Worm (Caenorhabditis elegans) whole organism, midembryonic: ENCODE measurements around the gene C39D10.1.

Source experiments
- T22C8.4 ChIP-seq: fragments of 200-800 bp; sonication (Bioruptor generic); IDR thresholded peaks from 2 replicates; pipeline ENCODE4 v1.3.6; 2022; ENCODE audit warnings: missing genetic modification characterization, missing compliant biosample characterization
- cog-1 ChIP-seq: sonication (generic microtip); optimal IDR thresholded peaks from 2 replicates; lab custom pipeline; 2016; ENCODE audit warnings: missing genetic modification characterization, missing compliant biosample characterization
- flt-1 ChIP-seq: fragments of 200-800 bp; sonication (Bioruptor generic); IDR thresholded peaks from 2 replicates; pipeline ENCODE4 v1.3.6; 2022; ENCODE audit warnings: missing genetic modification characterization, missing compliant biosample characterization
- klf-2 ChIP-seq: fragments of 200-800 bp; sonication (Bioruptor generic); conservative IDR thresholded peaks from 2 replicates; pipeline ENCODE4 v1.3.6; 2022; ENCODE audit warnings: missing genetic modification reagents, missing genetic modification characterization, missing compliant biosample characterization
- med-1 ChIP-seq: sonication (generic microtip); optimal IDR thresholded peaks from 2 replicates; lab custom pipeline; 2017; ENCODE audit warnings: missing genetic modification characterization, mild to moderate bottlenecking, missing compliant biosample characterization, antibody characterized with exemption, missing genetic modification reagents; ENCODE audit not compliant: insufficient read depth
- ref-1 ChIP-seq: fragments of 200-800 bp; sonication (Bioruptor generic); conservative IDR thresholded peaks from 2 replicates; pipeline ENCODE4 v1.3.6; 2022; ENCODE audit warnings: missing genetic modification reagents, missing genetic modification characterization, missing compliant biosample characterization
- tab-1 ChIP-seq: fragments of 200-800 bp; sonication (Bioruptor generic); IDR thresholded peaks from 2 replicates; pipeline ENCODE4 v1.3.6; 2022; ENCODE audit warnings: missing genetic modification characterization, missing compliant biosample characterization

DNA sequence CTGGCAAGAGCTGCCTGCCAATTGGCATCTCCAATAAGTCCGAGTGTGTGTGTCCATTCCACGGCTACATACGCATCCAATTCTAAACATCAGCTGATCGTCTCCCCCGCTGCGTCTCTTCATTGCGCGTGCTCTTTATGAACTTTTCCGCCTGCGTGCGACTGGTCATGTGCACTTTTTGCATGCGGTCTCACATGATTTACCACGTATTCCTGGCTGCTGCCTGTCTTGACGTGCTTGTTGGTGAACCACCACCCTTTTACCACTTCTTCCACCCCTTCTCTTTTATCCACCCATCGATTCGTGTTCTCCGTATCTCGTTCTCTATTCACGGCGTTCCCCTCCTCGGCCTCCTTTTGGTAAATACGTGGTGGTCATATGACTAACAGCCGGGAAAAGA, 44.8 kb downstream of the C39D10.1 start:
- TF ChIP-seq T22C8.4 (GFP tag; lab: Robert Waterston, UW) = peak; percentile 26; the same call in 1 of the 2 replicates
- TF ChIP-seq tab-1 (GFP tag; lab: Robert Waterston, UW) = no peak
- no peak for TF ChIP-seq med-1
- TF ChIP-seq flt-1 (GFP tag; lab: Robert Waterston, UW) = 0 out of 2 replicates have a peak, but pooled peaks have one; percentile 55
- TF ChIP-seq ref-1 (GFP tag; lab: Robert Waterston, UW) = no peak
- no peak for TF ChIP-seq klf-2 (GFP tag; lab: Robert Waterston, UW)
- TF ChIP-seq cog-1 (tag; lab: Kevin White, UChicago) = peak; percentile 77
